Worm (Caenorhabditis elegans) whole organism, young adult: ENCODE data around the gene tftc-1.

Experiments used
- B0019.2 ChIP-seq: fragments of 200-800 bp; sonication (Bioruptor generic); conservative IDR thresholded peaks from 2 replicates; pipeline ENCODE4 v1.3.6; 2022; ENCODE audit warnings: missing genetic modification reagents, missing genetic modification characterization, missing compliant biosample characterization
- K12H6.12 ChIP-seq: fragments of 200-800 bp; sonication (Bioruptor generic); optimal IDR thresholded peaks from 2 replicates; lab custom pipeline; 2018; ENCODE audit warnings: mild to moderate bottlenecking, missing genetic modification characterization, missing compliant biosample characterization
- ekl-4 ChIP-seq: fragments of 200-800 bp; sonication (Bioruptor generic); IDR thresholded peaks from 2 replicates; pipeline ENCODE4 v1.3.6; 2022; ENCODE audit warnings: missing genetic modification reagents, missing genetic modification characterization, missing compliant biosample characterization
- hlh-26 ChIP-seq: fragments of 200-800 bp; sonication (Bioruptor generic); conservative IDR thresholded peaks from 2 replicates; pipeline ENCODE4 v1.3.6; 2022; ENCODE audit warnings: missing genetic modification reagents, missing genetic modification characterization, missing compliant biosample characterization
- lag-1 ChIP-seq: fragments of 200-800 bp; sonication (Bioruptor generic); IDR thresholded peaks from 2 replicates; pipeline ENCODE4 v1.3.6; 2022; ENCODE audit warnings: missing genetic modification reagents, missing genetic modification characterization, missing compliant biosample characterization
- let-607 ChIP-seq, 2 experiments: fragments of 200-800 bp in 1 of 2; sonication (Bioruptor generic) in 1 of 2; sonication (generic microtip) in 1 of 2; optimal IDR thresholded peaks; 2 replicates each; lab custom pipeline; 2016 to 2018; ENCODE audit warnings: mild to moderate bottlenecking in 2 of 2, missing compliant biosample characterization in 2 of 2, missing genetic modification characterization in 2 of 2, moderate library complexity in 2 of 2, missing genotype in 1 of 2
- nfya-1 ChIP-seq: sonication (generic microtip); optimal IDR thresholded peaks from 2 replicates; lab custom pipeline; 2017; ENCODE audit warnings: antibody characterized with exemption, missing compliant biosample characterization, missing genetic modification characterization, borderline replicate concordance; ENCODE audit not compliant: insufficient read depth
- nfyb-1 ChIP-seq: fragments of 200-800 bp; sonication (Bioruptor generic); IDR thresholded peaks from 2 replicates; pipeline ENCODE4 v1.3.6; 2022; ENCODE audit warnings: missing genetic modification reagents, missing genetic modification characterization, missing compliant biosample characterization
- nhr-120 ChIP-seq: fragments of 200-800 bp; sonication (Bioruptor generic); IDR thresholded peaks from 2 replicates; pipeline ENCODE4 v1.3.6; 2022; ENCODE audit warnings: missing genetic modification characterization, missing compliant biosample characterization
- nhr-80 ChIP-seq: sonication (generic microtip); optimal IDR thresholded peaks from 2 replicates; lab custom pipeline; 2016; ENCODE audit warnings: missing genetic modification characterization, missing compliant biosample characterization
- nhr-90 ChIP-seq: sonication (generic microtip); optimal IDR thresholded peaks from 2 replicates; lab custom pipeline; 2016; ENCODE audit warnings: missing genotype, mild to moderate bottlenecking, missing genetic modification characterization, missing compliant biosample characterization

tftc-1 gene

ce11 chrIV:2408437-2408836 is 59.4 kb downstream of the tftc-1 start (continued):
- TF ChIP-seq nhr-90 (tag; lab: Kevin White, UChicago), result peak; percentile 90
- TF ChIP-seq lag-1 (GFP tag; lab: Robert Waterston, UW), result no peak
- TF ChIP-seq hlh-26 (GFP tag; lab: Robert Waterston, UW), result no peak
- peak; percentile 80; the same call in 1 of the 2 replicates for TF ChIP-seq ekl-4 (GFP tag; lab: Robert Waterston, UW)

ce11 chrIV:2412370-2412962 is 63.4 kb downstream of the tftc-1 start, which contains the start of gene Y38F2AR.12:
Gene Y38F2AR.12, minus strand, starts transcription at chrIV:2412420.
- TF ChIP-seq let-607 (tag; optimal IDR thresholded peaks at IDR 0.05; lab: Kevin White, UChicago), result peak in 1 of 2 experiments; percentile 5
- no peak for TF ChIP-seq B0019.2 (GFP tag; lab: Robert Waterston, UW)
- TF ChIP-seq nhr-80 (tag; lab: Kevin White, UChicago), result peak; percentile 33
- TF ChIP-seq K12H6.12 (tag; lab: Kevin White, UChicago), result no peak

ce11 chrIV:2416738-2417137 is 67.7 kb downstream of the tftc-1 start:
- TF ChIP-seq nfyb-1 (GFP tag; lab: Robert Waterston, UW) (no peak), nfya-1 (tag; lab: Kevin White, UChicago) (no peak), nhr-120 (GFP tag; lab: Robert Waterston, UW) (no peak)
